Worm (Caenorhabditis elegans): Measurements from ENCODE around the gene xrn-1.

The xrn-1 gene

ce11 chrII:14132733-14133132, 64.0 kb downstream of the xrn-1 start, which contains the start of gene algn-3:
Gene algn-3 (minus strand): TSS chrII:14132833.
- no peak for TF ChIP-seq mef-2 (tag; optimal IDR thresholded peaks at IDR 0.05)
- TF ChIP-seq lin-35 (GFP tag; optimal IDR thresholded peaks at IDR 0.05) = no peak
- no peak for TF ChIP-seq pag-3 (tag; optimal IDR thresholded peaks at IDR 0.05; ENCODE audit: borderline replicate concordance, insufficient read depth)
- TF ChIP-seq nhr-19 (GFP tag; conservative IDR thresholded peaks at IDR 0.05) = no peak
- no peak for TF ChIP-seq hlh-17 (GFP tag; optimal IDR thresholded peaks at IDR 0.05; ENCODE audit: borderline replicate concordance)
- no peak for TF ChIP-seq elt-3 (tag; optimal IDR thresholded peaks at IDR 0.05)
- TF ChIP-seq swsn-7 (tag; optimal IDR thresholded peaks at IDR 0.05) = no peak
- TF ChIP-seq irx-1 (tag; optimal IDR thresholded peaks at IDR 0.05) = no peak
- TF ChIP-seq mab-9 (GFP tag; IDR thresholded peaks at IDR 0.05) = no peak
- TF ChIP-seq lin-39 (tag; optimal IDR thresholded peaks at IDR 0.05) = no peak
- TF ChIP-seq efl-3 (GFP tag; optimal IDR thresholded peaks at IDR 0.05) = no peak
- no peak for TF ChIP-seq fkh-4 (tag; optimal IDR thresholded peaks at IDR 0.05; ENCODE audit: borderline replicate concordance)
- TF ChIP-seq unc-130 (tag; optimal IDR thresholded peaks at IDR 0.05) = no peak
- no peak for TF ChIP-seq aha-1 (tag; optimal IDR thresholded peaks at IDR 0.05)
- no peak for TF ChIP-seq ces-1 (GFP tag; optimal IDR thresholded peaks at IDR 0.05)

- TF ChIP-seq fos-1 (tag; optimal IDR thresholded peaks at IDR 0.05) (no peak), fkh-4 (tag; optimal IDR thresholded peaks at IDR 0.05; ENCODE audit: borderline replicate concordance) (no peak), C16A3.4 (tag; optimal IDR thresholded peaks at IDR 0.05) (no peak), vab-15 (tag; optimal IDR thresholded peaks at IDR 0.05) (no peak), ceh-63 (GFP tag; optimal IDR thresholded peaks at IDR 0.05) (no peak), dsc-1 (tag; optimal IDR thresholded peaks at IDR 0.05) (no peak), Y116A8C.19 (tag; optimal IDR thresholded peaks at IDR 0.05; ENCODE audit: borderline replicate concordance) (no peak), grh-1 (GFP tag; IDR thresholded peaks at IDR 0.05) (no peak), mab-9 (GFP tag; IDR thresholded peaks at IDR 0.05) (no peak), sox-4 (tag; optimal IDR thresholded peaks at IDR 0.05) (no peak), hpl-2 (GFP tag; optimal IDR thresholded peaks at IDR 0.05) (no peak), nhr-237 (tag; optimal IDR thresholded peaks at IDR 0.05) (no peak), jun-1 (tag; optimal IDR thresholded peaks at IDR 0.05) (no peak), blmp-1 (tag; optimal IDR thresholded peaks at IDR 0.05) (no peak), ztf-4 (tag; optimal IDR thresholded peaks at IDR 0.05) (no peak), zag-1 (tag; optimal IDR thresholded peaks at IDR 0.05) (no peak), unc-130 (tag; optimal IDR thresholded peaks at IDR 0.05) (no peak), egl-13 (tag; optimal IDR thresholded peaks at IDR 0.05) (no peak), isw-1 (GFP tag; IDR thresholded peaks at IDR 0.05) (no peak)
Observed at ce11 chrII:14136302-14136701, 67.6 kb downstream of the xrn-1 start.

- TF ChIP-seq lin-15B (tag; optimal IDR thresholded peaks at IDR 0.05) (no peak), hlh-4 (tag; optimal IDR thresholded peaks at IDR 0.05) (no peak), C34B4.2 (tag; optimal IDR thresholded peaks at IDR 0.05) (no peak), unc-62 (GFP tag; optimal IDR thresholded peaks at IDR 0.05) (no peak), nhr-77 (tag; optimal IDR thresholded peaks at IDR 0.05) (no peak), sox-4 (tag; optimal IDR thresholded peaks at IDR 0.05) (no peak), nhr-28 (tag; optimal IDR thresholded peaks at IDR 0.05) (no peak), nhr-85 (tag) (no peak), hlh-17 (GFP tag; optimal IDR thresholded peaks at IDR 0.05; ENCODE audit: borderline replicate concordance) (no peak), vab-15 (tag; optimal IDR thresholded peaks at IDR 0.05) (no peak), lsy-2 (tag; optimal IDR thresholded peaks at IDR 0.05) (no peak), nhr-12 (tag; optimal IDR thresholded peaks at IDR 0.05) (no peak), egl-27 (tag; optimal IDR thresholded peaks at IDR 0.05) (no peak), mdl-1 (tag; optimal IDR thresholded peaks at IDR 0.05) (no peak)
Observed at ce11 chrII:14137538-14137937, 68.8 kb downstream of the xrn-1 start, which contains the start of gene K09E4.1. Gene K09E4.1 (plus strand): TSS chrII:14137838.
